Worm (Caenorhabditis elegans): ENCODE results near the gene srbc-26.

DNA sequence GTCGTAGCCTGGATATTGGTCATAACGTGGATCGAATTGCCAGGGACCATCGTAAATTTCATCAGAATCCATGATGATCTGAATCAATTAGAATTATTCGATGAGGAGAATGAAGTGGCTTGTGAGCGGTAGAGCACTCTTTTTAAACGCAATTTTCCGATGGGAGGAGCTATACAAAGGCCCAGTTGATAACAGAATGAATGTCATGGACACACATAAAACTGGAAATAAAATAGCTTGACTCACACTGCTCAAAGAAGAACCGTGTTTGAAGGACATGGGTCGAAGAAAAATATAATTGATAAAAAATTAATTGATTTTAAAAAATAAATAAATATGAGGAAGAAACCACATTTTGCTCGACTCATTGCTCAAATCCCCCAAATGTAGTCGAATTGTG, 36.4 kb downstream of the srbc-26 start, which contains the start of gene Y68A4A.13:
- no peak for TF ChIP-seq ceh-82 (tag; optimal IDR thresholded peaks at IDR 0.05)
- no peak for TF ChIP-seq unc-130 (GFP tag; optimal IDR thresholded peaks at IDR 0.05)
- no peak for TF ChIP-seq Y5F2A.4 (GFP tag; optimal IDR thresholded peaks at IDR 0.05)
- no peak for TF ChIP-seq zfp-2 (tag; optimal IDR thresholded peaks at IDR 0.05)
- TF ChIP-seq lim-7 (GFP tag; IDR thresholded peaks at IDR 0.05), result no peak
- TF ChIP-seq spr-1 (tag; optimal IDR thresholded peaks at IDR 0.05), result no peak
- no peak for TF ChIP-seq lin-15B (tag; optimal IDR thresholded peaks at IDR 0.05)
- no peak for TF ChIP-seq zfp-3 (GFP tag; conservative IDR thresholded peaks at IDR 0.05)

Measured in whole organism, L4 larva.